Worm (Caenorhabditis elegans) whole organism, young adult: ENCODE results near the gene B0244.15.
"Not testable (repeated sequence)": the region's sequence is repeated elsewhere in the genome, so short reads cannot be mapped to it uniquely, and the experiment has no call there.

ENCODE experiments used
- gei-17 ChIP-seq: fragments of 200-800 bp; sonication (Bioruptor generic); optimal IDR thresholded peaks from 2 replicates; lab custom pipeline; 2018; ENCODE audit warnings: mild to moderate bottlenecking, missing genetic modification characterization, missing compliant biosample characterization
- unc-130 ChIP-seq: sonication (generic microtip); optimal IDR thresholded peaks from 2 replicates; lab custom pipeline; 2016; ENCODE audit warnings: missing genetic modification reagents, missing genetic modification characterization, missing compliant biosample characterization

DNA sequence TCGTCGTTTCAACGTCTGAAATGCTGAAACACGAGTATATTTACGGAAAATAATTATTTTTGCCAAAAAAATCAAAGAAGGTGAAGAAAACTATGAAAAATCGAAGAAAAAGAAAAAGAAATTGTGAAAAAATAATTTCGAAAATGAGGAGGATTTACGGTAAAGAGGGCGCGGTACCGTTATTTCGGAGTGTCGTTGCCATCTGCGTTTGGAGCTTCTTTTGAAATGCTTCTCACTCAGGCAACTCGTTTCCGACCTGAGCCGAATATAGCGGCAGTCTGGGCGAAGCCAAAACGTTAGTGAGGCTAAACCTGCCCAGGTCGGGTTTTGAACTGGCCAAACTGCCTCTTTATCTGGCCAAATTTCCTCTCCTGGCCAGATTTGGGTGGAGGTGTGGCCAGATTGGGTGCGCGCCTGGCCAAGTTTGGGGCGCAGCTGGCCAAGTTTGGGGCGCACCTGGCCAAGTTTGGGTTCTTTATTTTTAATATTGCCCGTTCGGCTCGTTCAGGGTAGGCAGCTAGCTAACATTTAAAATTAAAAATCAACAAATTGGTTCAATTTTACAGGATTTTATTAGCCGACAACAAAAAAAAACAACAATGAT lies 40.7 kb downstream of the B0244.15 start:
- not testable (repeated sequence) for TF ChIP-seq unc-130 (GFP tag; lab: Kevin White, UChicago); gei-17
